Worm (Caenorhabditis elegans): ENCODE results near the gene pals-17.

DNA sequence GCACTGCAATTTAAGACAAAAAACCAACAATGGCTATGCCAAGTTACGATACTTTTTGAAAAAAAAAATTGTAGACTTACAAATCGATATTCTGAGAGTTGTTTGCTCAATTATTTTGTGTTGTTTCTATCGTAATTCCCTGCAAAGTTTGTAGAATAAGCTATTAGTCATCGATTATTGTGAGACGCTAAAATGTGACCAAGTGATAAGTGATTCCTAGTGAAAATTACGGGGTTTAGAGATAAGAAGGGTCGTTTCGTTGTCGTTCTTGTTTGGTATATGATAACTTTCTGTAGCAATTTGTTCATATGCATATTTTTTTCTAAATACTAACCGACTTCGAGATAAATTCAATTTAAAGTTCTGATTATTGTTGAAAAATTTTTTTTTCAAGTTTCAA, 6.5 kb upstream of the pals-17 start:
- no peak for TF ChIP-seq flt-1 (GFP tag; IDR thresholded peaks at IDR 0.05)
- no peak for TF ChIP-seq ztf-23 (GFP tag; IDR thresholded peaks at IDR 0.05)
- TF ChIP-seq ref-1 (GFP tag; conservative IDR thresholded peaks at IDR 0.05): no peak
